Fruit fly (Drosophila melanogaster): ENCODE measurements around the gene CG6118.

Gene CG6118

dm6 chr3R:15409110-15409771 is 25.3 kb downstream of the CG6118 start:
- no peak for TF ChIP-seq usp (GFP tag; optimal IDR thresholded peaks at IDR 0.05)
- no peak for TF ChIP-seq CG8478 (optimal IDR thresholded peaks at IDR 0.05)

dm6 chr3R:15408131-15408731 is 26.3 kb downstream of the CG6118 start, which contains the start of gene Atx2:
Gene Atx2 (plus strand): TSS chr3R:15408423.
- TF ChIP-seq Dll (optimal IDR thresholded peaks at IDR 0.05) (no peak), usp (GFP tag; optimal IDR thresholded peaks at IDR 0.05) (no peak), pan (optimal IDR thresholded peaks at IDR 0.05) (no peak), CG8478 (optimal IDR thresholded peaks at IDR 0.05) (no peak), psq (optimal IDR thresholded peaks at IDR 0.05) (no peak), EcR (GFP tag; optimal IDR thresholded peaks at IDR 0.05) (no peak)

dm6 chr3R:15407020-15407501 is 27.5 kb downstream of the CG6118 start, which contains the start of gene CG6125:
Gene CG6125 (minus strand): TSS chr3R:15407070.
- TF ChIP-seq CG8478 (optimal IDR thresholded peaks at IDR 0.05) (no peak), psq (optimal IDR thresholded peaks at IDR 0.05) (no peak)

- no peak for TF ChIP-seq psq (optimal IDR thresholded peaks at IDR 0.05)
- TF ChIP-seq usp (GFP tag; optimal IDR thresholded peaks at IDR 0.05), result no peak
- TF ChIP-seq CG8478 (optimal IDR thresholded peaks at IDR 0.05), result no peak
- TF ChIP-seq pan (optimal IDR thresholded peaks at IDR 0.05), result no peak
- TF ChIP-seq Dll (optimal IDR thresholded peaks at IDR 0.05), result no peak
- no peak for TF ChIP-seq EcR (GFP tag; optimal IDR thresholded peaks at IDR 0.05)
Measured at dm6 chr3R:15406393-15406792, 28.1 kb downstream of the CG6118 start.

dm6 chr3R:15402654-15403053 is 31.9 kb downstream of the CG6118 start:
- TF ChIP-seq psq (optimal IDR thresholded peaks at IDR 0.05) (no peak), usp (GFP tag; optimal IDR thresholded peaks at IDR 0.05) (no peak), CG8478 (optimal IDR thresholded peaks at IDR 0.05) (no peak), Dll (optimal IDR thresholded peaks at IDR 0.05) (no peak), EcR (GFP tag; optimal IDR thresholded peaks at IDR 0.05) (no peak), pan (optimal IDR thresholded peaks at IDR 0.05) (no peak)

- no peak for TF ChIP-seq usp (GFP tag; optimal IDR thresholded peaks at IDR 0.05)
- TF ChIP-seq pan (optimal IDR thresholded peaks at IDR 0.05), result no peak
- no peak for TF ChIP-seq CG8478 (optimal IDR thresholded peaks at IDR 0.05)
- TF ChIP-seq EcR (GFP tag; optimal IDR thresholded peaks at IDR 0.05), result no peak
- TF ChIP-seq Dll (optimal IDR thresholded peaks at IDR 0.05), result no peak
- TF ChIP-seq psq (optimal IDR thresholded peaks at IDR 0.05), result no peak
Measured at dm6 chr3R:15393206-15393805, 41.2 kb downstream of the CG6118 start.

- TF ChIP-seq CG8478 (optimal IDR thresholded peaks at IDR 0.05) (no peak), EcR (GFP tag; optimal IDR thresholded peaks at IDR 0.05) (no peak), usp (GFP tag; optimal IDR thresholded peaks at IDR 0.05) (no peak), Dll (optimal IDR thresholded peaks at IDR 0.05) (no peak), psq (optimal IDR thresholded peaks at IDR 0.05) (no peak), pan (optimal IDR thresholded peaks at IDR 0.05) (no peak)
Measured at dm6 chr3R:15382851-15383250, 51.7 kb downstream of the CG6118 start, which contains the start of gene h-cup. Gene h-cup (minus strand): TSS chr3R:15382951.

dm6 chr3R:15379071-15379470 is 55.5 kb downstream of the CG6118 start:
- TF ChIP-seq Dll (optimal IDR thresholded peaks at IDR 0.05) (no peak), CG8478 (optimal IDR thresholded peaks at IDR 0.05) (no peak), EcR (GFP tag; optimal IDR thresholded peaks at IDR 0.05) (no peak), usp (GFP tag; optimal IDR thresholded peaks at IDR 0.05) (no peak), pan (optimal IDR thresholded peaks at IDR 0.05) (no peak), psq (optimal IDR thresholded peaks at IDR 0.05) (no peak)

dm6 chr3R:15375470-15375869 is 59.1 kb downstream of the CG6118 start:
- no peak for TF ChIP-seq EcR (GFP tag; optimal IDR thresholded peaks at IDR 0.05)
- no peak for TF ChIP-seq Dll (optimal IDR thresholded peaks at IDR 0.05)
- TF ChIP-seq CG8478 (optimal IDR thresholded peaks at IDR 0.05), result no peak
- TF ChIP-seq usp (GFP tag; optimal IDR thresholded peaks at IDR 0.05), result no peak
- TF ChIP-seq psq (optimal IDR thresholded peaks at IDR 0.05), result no peak
- TF ChIP-seq pan (optimal IDR thresholded peaks at IDR 0.05), result no peak

dm6 chr3R:15374397-15374796 is 60.1 kb downstream of the CG6118 start, which contains the start of gene Rbp:
Gene Rbp (plus strand): TSS chr3R:15374635.
- no peak for TF ChIP-seq pan (optimal IDR thresholded peaks at IDR 0.05)
- no peak for TF ChIP-seq Dll (optimal IDR thresholded peaks at IDR 0.05)
- no peak for TF ChIP-seq EcR (GFP tag; optimal IDR thresholded peaks at IDR 0.05)
- no peak for TF ChIP-seq psq (optimal IDR thresholded peaks at IDR 0.05)
- no peak for TF ChIP-seq usp (GFP tag; optimal IDR thresholded peaks at IDR 0.05)
- no peak for TF ChIP-seq CG8478 (optimal IDR thresholded peaks at IDR 0.05)

- TF ChIP-seq pan (optimal IDR thresholded peaks at IDR 0.05), result no peak
- no peak for TF ChIP-seq CG8478 (optimal IDR thresholded peaks at IDR 0.05)
- no peak for TF ChIP-seq Dll (optimal IDR thresholded peaks at IDR 0.05)
- TF ChIP-seq usp (GFP tag; optimal IDR thresholded peaks at IDR 0.05), result no peak
- TF ChIP-seq EcR (GFP tag; optimal IDR thresholded peaks at IDR 0.05), result no peak
- TF ChIP-seq psq (optimal IDR thresholded peaks at IDR 0.05), result no peak
Measured at dm6 chr3R:15371833-15372232, 62.7 kb downstream of the CG6118 start, which contains the start of the genes Ccm3 and CG6136. Gene Ccm3 (plus strand): TSS chr3R:15371957. Gene CG6136 (minus strand): TSS chr3R:15372212.
